Fruit fly (Drosophila melanogaster) whole organism, adult: ENCODE measurements around the gene Ank.

Source experiments
- CG33017 ChIP-seq: fragments of 200-800 bp; sonication (Bioruptor generic); optimal IDR thresholded peaks from 2 replicates; lab custom pipeline; 2018; ENCODE audit warnings: missing biosample characterization, mild to moderate bottlenecking, missing genetic modification characterization, moderate library complexity
- CG7101 ChIP-seq: fragments of 200-800 bp; sonication (Bioruptor generic); optimal IDR thresholded peaks from 2 replicates; lab custom pipeline; 2018; ENCODE audit warnings: missing biosample characterization, mild to moderate bottlenecking, missing genetic modification characterization, moderate library complexity
- ovo ChIP-seq: fragments of 200-800 bp; sonication (Bioruptor generic); optimal IDR thresholded peaks from 2 replicates; lab custom pipeline; 2016; ENCODE audit warnings: missing biosample characterization, missing genetic modification characterization
- tj ChIP-seq: fragments of 200-800 bp; sonication (Bioruptor generic); optimal IDR thresholded peaks from 3 replicates; lab custom pipeline; 2017; ENCODE audit warnings: missing biosample characterization, mild to moderate bottlenecking, missing genetic modification characterization, moderate library complexity

DNA sequence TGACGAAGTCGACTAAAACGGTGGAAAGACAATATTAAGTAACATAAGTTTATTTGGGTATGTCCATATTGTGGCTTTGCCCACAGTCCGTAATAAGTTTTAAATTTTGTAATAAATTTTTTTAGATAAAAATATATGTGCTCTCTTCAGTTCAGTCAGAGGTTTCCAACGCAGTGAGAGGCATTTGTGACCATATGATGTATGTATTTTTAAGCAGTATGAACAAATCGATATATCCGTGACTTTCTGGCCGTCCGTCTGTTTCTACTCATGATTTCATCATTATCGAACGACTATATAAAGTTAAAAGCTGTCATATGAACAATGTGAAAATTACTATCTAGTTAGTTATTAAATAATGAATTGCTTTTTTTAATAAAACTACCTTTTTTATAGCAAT lies 27.5 kb downstream of the Ank start:
- TF ChIP-seq ovo: no peak
- TF ChIP-seq tj: no peak
- TF ChIP-seq CG33017: no peak
- no peak for TF ChIP-seq CG7101 (tag; lab: Kevin White, UChicago)
